Fruit fly (Drosophila melanogaster): ENCODE data around the gene CG17806.

The CG17806 gene

DNA sequence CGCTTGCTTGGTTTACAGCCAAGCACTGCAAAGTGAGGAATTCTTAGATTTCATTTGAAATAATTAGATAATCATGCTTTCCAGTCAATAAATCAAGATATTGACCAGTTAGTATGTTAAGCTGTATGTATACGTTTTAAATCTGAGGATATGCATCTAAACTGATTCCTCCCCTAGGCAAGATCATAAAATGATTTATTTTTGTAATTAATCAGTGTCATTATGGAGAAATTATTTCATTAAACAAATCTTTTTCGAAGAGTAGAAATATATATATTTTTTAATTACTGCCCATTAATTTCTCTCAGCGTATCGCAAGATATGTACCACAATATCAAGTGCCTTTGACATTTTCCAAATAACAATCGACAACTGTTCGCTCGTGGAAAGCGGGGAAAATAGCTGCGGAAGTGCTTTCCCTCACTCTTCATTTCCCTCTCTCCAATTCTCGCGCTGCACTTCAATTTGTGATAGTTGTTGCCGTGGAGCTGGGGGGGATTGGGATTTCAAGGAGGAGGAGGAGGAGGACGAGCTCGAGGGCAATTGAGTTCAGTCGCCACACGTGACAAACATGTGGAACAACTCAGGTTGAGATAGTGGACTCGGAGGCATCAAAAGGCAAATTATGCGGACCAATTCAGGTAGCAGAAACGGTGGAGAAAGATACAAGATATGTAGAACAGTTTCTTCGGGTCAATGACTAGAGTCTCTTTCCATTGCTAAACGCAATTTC lies 11.3 kb upstream of the CG17806 start (continued):
- TF ChIP-seq nmo (GFP tag; optimal IDR thresholded peaks at IDR 0.05) = peak; percentile 24

- TF ChIP-seq Dbx (GFP tag; IDR thresholded peaks at IDR 0.05) = peak; percentile 20; the same call in 1 of the 3 replicates
- peak; percentile 21; the same call in 1 of the 2 replicates for TF ChIP-seq seq (GFP tag; IDR thresholded peaks at IDR 0.05)
- peak; percentile 56 for TF ChIP-seq ewg (GFP tag; optimal IDR thresholded peaks at IDR 0.05)
- no peak for TF ChIP-seq exex (tag; optimal IDR thresholded peaks at IDR 0.05)
- peak in 1 of 2 experiments; percentile 54 for TF ChIP-seq Hr51 (GFP tag; optimal IDR thresholded peaks at IDR 0.05)
- TF ChIP-seq Opbp (GFP tag; IDR thresholded peaks at IDR 0.05; ENCODE audit: partially characterized antibody) = 0 out of 3 replicates have a peak, but pooled peaks have one; percentile 19
- TF ChIP-seq zfh1 (GFP tag; IDR thresholded peaks at IDR 0.05) = 0 out of 3 replicates have a peak, but pooled peaks have one; percentile 29
- TF ChIP-seq C15 (GFP tag; IDR thresholded peaks at IDR 0.05) = no peak
- 0 out of 2 replicates have a peak, but pooled peaks have one; percentile 20 for TF ChIP-seq crol (GFP tag; IDR thresholded peaks at IDR 0.05)
- no peak for TF ChIP-seq chm (GFP tag; IDR thresholded peaks at IDR 0.05)
- TF ChIP-seq Dref (GFP tag; IDR thresholded peaks at IDR 0.05) = 0 out of 2 replicates have a peak, but pooled peaks have one; percentile 10
- 0 out of 2 replicates have a peak, but pooled peaks have one; percentile 13 for TF ChIP-seq sob (GFP tag; IDR thresholded peaks at IDR 0.05)
- no peak for TF ChIP-seq CG10565 (GFP tag; optimal IDR thresholded peaks at IDR 0.05)
- 0 out of 2 replicates have a peak, but pooled peaks have one; percentile 24 for TF ChIP-seq Poxn (GFP tag; IDR thresholded peaks at IDR 0.05)
- peak; percentile 55; the same call in 1 of the 3 replicates for TF ChIP-seq CG6791 (GFP tag; IDR thresholded peaks at IDR 0.05; ENCODE audit: partially characterized antibody)
- 0 out of 2 replicates have a peak, but pooled peaks have one; percentile 5 for TF ChIP-seq CG16779 (GFP tag; IDR thresholded peaks at IDR 0.05)
Observed at dm6 chr3R:17812477-17812876, 9.4 kb upstream of the CG17806 start.

DNA sequence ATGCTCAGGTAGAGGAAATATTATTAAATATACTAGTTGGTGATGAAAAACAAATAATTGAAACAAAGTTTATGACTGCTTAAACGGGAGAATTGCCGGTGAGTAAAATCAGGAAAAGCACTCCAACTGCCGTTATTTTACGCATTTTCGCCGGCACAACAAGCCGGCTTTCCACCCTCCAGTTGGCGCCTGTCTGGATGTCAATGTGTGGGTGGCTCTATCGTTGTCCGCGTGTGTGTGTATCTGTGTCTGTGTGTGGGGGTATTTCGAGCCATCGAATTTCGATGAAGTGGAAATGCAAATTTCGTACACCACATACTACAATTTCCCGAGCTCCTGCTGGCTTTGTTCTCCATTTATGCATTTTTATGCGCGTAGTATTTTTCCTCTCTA lies 8.6 kb upstream of the CG17806 start:
- TF ChIP-seq CG13775 (GFP tag; optimal IDR thresholded peaks at IDR 0.05) (no peak), Fer1 (GFP tag; optimal IDR thresholded peaks at IDR 0.05) (no peak), ssp (GFP tag; IDR thresholded peaks at IDR 0.05) (no peak), unc-4 (GFP tag; IDR thresholded peaks at IDR 0.05; ENCODE audit: partially characterized antibody) (0 out of 2 replicates have a peak, but pooled peaks have one; percentile 1), hkb (optimal IDR thresholded peaks at IDR 0.05) (peak; percentile 28), hkb (GFP tag; IDR thresholded peaks at IDR 0.05) (no peak), cwo (GFP tag; optimal IDR thresholded peaks at IDR 0.05) (no peak), CG12744 (GFP tag; optimal IDR thresholded peaks at IDR 0.05) (no peak), slou (GFP tag; optimal IDR thresholded peaks at IDR 0.05) (no peak), CG10267 (tag; optimal IDR thresholded peaks at IDR 0.05) (no peak), Eip74EF (GFP tag; optimal IDR thresholded peaks at IDR 0.05) (no peak), cg (GFP tag; optimal IDR thresholded peaks at IDR 0.05) (peak; percentile 37), pnt (GFP tag; optimal IDR thresholded peaks at IDR 0.05) (no peak), HLHmδ (GFP tag; optimal IDR thresholded peaks at IDR 0.05) (no peak), CG33557 (GFP tag; optimal IDR thresholded peaks at IDR 0.05) (no peak), CG7963 (GFP tag; IDR thresholded peaks at IDR 0.05; ENCODE audit: partially characterized antibody) (0 out of 3 replicates have a peak, but pooled peaks have one; percentile 8), onecut (GFP tag; IDR thresholded peaks at IDR 0.05) (peak; percentile 38; the same call in 1 of the 2 replicates), maf-S (GFP tag; optimal IDR thresholded peaks at IDR 0.05) (no peak), nerfin-1 (tag; optimal IDR thresholded peaks at IDR 0.05) (peak; percentile 98)
